Worm (Caenorhabditis elegans): ENCODE results near the gene pud-3.
"Not testable (repeated sequence)": the region's sequence is repeated elsewhere in the genome, so short reads cannot be mapped to it uniquely, and the experiment has no call there.

DNA sequence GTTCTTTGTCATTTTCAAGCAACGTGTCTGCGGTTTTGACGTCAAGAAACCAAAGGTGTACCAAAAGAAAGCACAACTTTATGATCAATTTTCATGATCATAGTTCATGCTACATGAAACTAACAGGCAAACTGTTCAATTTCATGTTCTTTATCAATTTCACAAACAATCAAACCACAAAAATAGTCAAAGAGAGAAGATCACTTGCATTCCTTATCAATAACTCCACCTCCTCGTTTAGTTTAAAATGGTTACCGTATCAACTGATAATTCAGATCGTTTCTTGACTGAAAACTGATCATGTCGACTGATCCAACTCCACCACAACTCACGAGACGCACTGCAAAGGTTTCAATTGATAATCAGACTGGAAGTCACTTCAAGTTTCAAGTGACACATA is 5.2 kb upstream of the pud-3 start, which contains the start of gene pud-1.1:
- TF ChIP-seq fkh-10 (GFP tag; optimal IDR thresholded peaks at IDR 0.05); pha-4 (tag; optimal IDR thresholded peaks at IDR 0.05); ets-4 (tag; optimal IDR thresholded peaks at IDR 0.05); pag-3 (tag; optimal IDR thresholded peaks at IDR 0.05; ENCODE audit: borderline replicate concordance); nhr-11 (tag; optimal IDR thresholded peaks at IDR 0.05); sdc-2 (tag; optimal IDR thresholded peaks at IDR 0.05); ama-1 (optimal IDR thresholded peaks at IDR 0.05); dve-1 (tag; optimal IDR thresholded peaks at IDR 0.05); nfya-1 (tag; optimal IDR thresholded peaks at IDR 0.05); tbx-2 (tag; optimal IDR thresholded peaks at IDR 0.05); hlh-13 (GFP tag; optimal IDR thresholded peaks at IDR 0.05); pqm-1 (tag; optimal IDR thresholded peaks at IDR 0.05): not testable (repeated sequence)

All from whole organism, late embryonic.